Worm (Caenorhabditis elegans) whole organism, young adult: ENCODE results near the gene trap-4.

Source experiments
- B0336.3 ChIP-seq: fragments of 200-800 bp; sonication (Bioruptor generic); IDR thresholded peaks from 2 replicates; pipeline ENCODE4 v1.3.6; 2022; ENCODE audit warnings: missing genetic modification characterization, missing compliant biosample characterization
- C06A6.2 ChIP-seq: fragments of 200-800 bp; sonication (Bioruptor generic); conservative IDR thresholded peaks from 2 replicates; pipeline ENCODE4 v1.3.6; 2022; ENCODE audit warnings: missing genetic modification characterization, missing compliant biosample characterization
- F10E7.11 ChIP-seq: sonication (generic microtip); optimal IDR thresholded peaks from 2 replicates; lab custom pipeline; 2017; ENCODE audit warnings: mild to moderate bottlenecking, missing genetic modification characterization, moderate library complexity, missing compliant biosample characterization
- F22D6.2 ChIP-seq: sonication (generic microtip); optimal IDR thresholded peaks from 2 replicates; lab custom pipeline; 2016; ENCODE audit warnings: mild to moderate bottlenecking, missing genetic modification characterization, missing compliant biosample characterization
- F23B12.7 ChIP-seq: sonication (generic microtip); optimal IDR thresholded peaks from 2 replicates; lab custom pipeline; 2017; ENCODE audit warnings: missing genetic modification characterization, mild to moderate bottlenecking, missing compliant biosample characterization, antibody characterized with exemption, moderate library complexity; ENCODE audit not compliant: insufficient read depth
- F33H1.4 ChIP-seq: fragments of 200-800 bp; sonication (Bioruptor generic); IDR thresholded peaks from 2 replicates; pipeline ENCODE4 v1.3.6; 2022; ENCODE audit warnings: missing genetic modification reagents, missing genetic modification characterization, missing compliant biosample characterization
- F39B2.1 ChIP-seq: fragments of 200-800 bp; sonication (Bioruptor generic); IDR thresholded peaks from 2 replicates; pipeline ENCODE4 v1.3.6; 2022; ENCODE audit warnings: missing genetic modification reagents, missing genetic modification characterization, missing compliant biosample characterization
- F52B5.7 ChIP-seq: sonication (generic microtip); optimal IDR thresholded peaks from 2 replicates; lab custom pipeline; 2016; ENCODE audit warnings: mild to moderate bottlenecking, missing genetic modification characterization, missing compliant biosample characterization
- F55B11.4 ChIP-seq: sonication (generic microtip); optimal IDR thresholded peaks from 2 replicates; lab custom pipeline; 2016; ENCODE audit warnings: missing compliant biosample characterization, missing genetic modification characterization, borderline replicate concordance; ENCODE audit not compliant: insufficient read depth
- Y53G8AR.9 ChIP-seq: fragments of 200-800 bp; sonication (Bioruptor generic); conservative IDR thresholded peaks from 2 replicates; pipeline ENCODE4 v1.3.6; 2022; ENCODE audit warnings: missing genetic modification reagents, missing genetic modification characterization, missing compliant biosample characterization
- ZK185.1 ChIP-seq: sonication (generic microtip); optimal IDR thresholded peaks from 2 replicates; lab custom pipeline; 2016; ENCODE audit warnings: mild to moderate bottlenecking, missing genetic modification characterization, missing compliant biosample characterization; ENCODE audit not compliant: poor library complexity, severe bottlenecking
- aptf-3 ChIP-seq: fragments of 200-800 bp; sonication (Bioruptor generic); IDR thresholded peaks from 2 replicates; pipeline ENCODE4 v1.3.6; 2022; ENCODE audit warnings: missing genetic modification characterization, missing compliant biosample characterization
- bed-1 ChIP-seq: fragments of 200-800 bp; sonication (Bioruptor generic); IDR thresholded peaks from 2 replicates; pipeline ENCODE4 v1.3.6; 2022; ENCODE audit warnings: missing genetic modification reagents, missing genetic modification characterization, missing compliant biosample characterization
- bed-2 ChIP-seq: fragments of 200-800 bp; sonication (Bioruptor generic); IDR thresholded peaks from 2 replicates; pipeline ENCODE4 v1.3.6; 2022; ENCODE audit warnings: missing genetic modification reagents, missing genetic modification characterization, missing compliant biosample characterization
- ccch-3 ChIP-seq: fragments of 200-800 bp; sonication (Bioruptor generic); optimal IDR thresholded peaks from 2 replicates; lab custom pipeline; 2018; ENCODE audit warnings: mild to moderate bottlenecking, missing genetic modification characterization, missing compliant biosample characterization
- ceh-40 ChIP-seq: fragments of 200-800 bp; sonication (Bioruptor generic); IDR thresholded peaks from 2 replicates; pipeline ENCODE4 v1.3.6; 2022; ENCODE audit warnings: missing genetic modification characterization, missing compliant biosample characterization
- ceh-79 ChIP-seq: sonication (generic microtip); optimal IDR thresholded peaks from 2 replicates; lab custom pipeline; 2017; ENCODE audit warnings: mild to moderate bottlenecking, missing genetic modification characterization, missing compliant biosample characterization
- chd-7 ChIP-seq: sonication (generic microtip); optimal IDR thresholded peaks from 2 replicates; lab custom pipeline; 2016; ENCODE audit warnings: mild to moderate bottlenecking, missing genetic modification characterization, moderate library complexity, missing compliant biosample characterization
- dox-1 ChIP-seq: fragments of 200-800 bp; sonication (Bioruptor generic); IDR thresholded peaks from 2 replicates; pipeline ENCODE4 v1.3.6; 2022; ENCODE audit warnings: missing genetic modification reagents, missing genetic modification characterization, missing compliant biosample characterization
- egrh-3 ChIP-seq: fragments of 200-800 bp; sonication (Bioruptor generic); IDR thresholded peaks from 2 replicates; pipeline ENCODE4 v1.3.6; 2022; ENCODE audit warnings: missing genetic modification reagents, missing genetic modification characterization, missing compliant biosample characterization
- ekl-4 ChIP-seq: fragments of 200-800 bp; sonication (Bioruptor generic); IDR thresholded peaks from 2 replicates; pipeline ENCODE4 v1.3.6; 2022; ENCODE audit warnings: missing genetic modification reagents, missing genetic modification characterization, missing compliant biosample characterization
- ets-4 ChIP-seq: fragments of 200-800 bp; sonication (Bioruptor generic); optimal IDR thresholded peaks from 2 replicates; lab custom pipeline; 2018; ENCODE audit warnings: mild to moderate bottlenecking, missing genetic modification characterization, missing compliant biosample characterization
- let-526 ChIP-seq: fragments of 200-800 bp; sonication (Bioruptor generic); IDR thresholded peaks from 2 replicates; pipeline ENCODE4 v1.3.6; 2022; ENCODE audit warnings: missing genetic modification reagents, missing genetic modification characterization, missing compliant biosample characterization
- let-607 ChIP-seq, 2 experiments: fragments of 200-800 bp in 1 of 2; sonication (Bioruptor generic) in 1 of 2; sonication (generic microtip) in 1 of 2; optimal IDR thresholded peaks; 2 replicates each; lab custom pipeline; 2016 to 2018; ENCODE audit warnings: mild to moderate bottlenecking in 2 of 2, missing compliant biosample characterization in 2 of 2, missing genetic modification characterization in 2 of 2, moderate library complexity in 2 of 2, missing genotype in 1 of 2
- lin-35 ChIP-seq, 3 experiments: fragments of 150-350 bp in 2 of 3; sonication (generic microtip) in 1 of 3; optimal IDR thresholded peaks; 2 replicates each; lab custom pipeline; 2014 to 2018; ENCODE audit warnings: missing biosample characterization in 3 of 3, missing genetic modification characterization in 3 of 3, missing genetic modification reagents in 3 of 3
- lin-40 ChIP-seq: sonication (generic microtip); optimal IDR thresholded peaks from 2 replicates; lab custom pipeline; 2016; ENCODE audit warnings: missing genetic modification characterization, mild to moderate bottlenecking, missing compliant biosample characterization, missing genotype, missing genetic modification reagents
- mcd-1 ChIP-seq: fragments of 200-800 bp; sonication (Bioruptor generic); IDR thresholded peaks from 2 replicates; pipeline ENCODE4 v1.3.6; 2022; ENCODE audit warnings: missing genetic modification reagents, missing genetic modification characterization, missing compliant biosample characterization
- mes-4 ChIP-seq: sonication (generic microtip); optimal IDR thresholded peaks from 2 replicates; lab custom pipeline; 2016; ENCODE audit warnings: missing genotype, missing genetic modification characterization, missing compliant biosample characterization
- nfya-2 ChIP-seq: fragments of 200-800 bp; sonication (Bioruptor generic); IDR thresholded peaks from 2 replicates; pipeline ENCODE4 v1.3.6; 2022; ENCODE audit warnings: missing genetic modification reagents, missing genetic modification characterization, missing compliant biosample characterization
- nhr-27 ChIP-seq: fragments of 200-800 bp; sonication (Bioruptor generic); optimal IDR thresholded peaks from 2 replicates; lab custom pipeline; 2018; ENCODE audit warnings: mild to moderate bottlenecking, missing genetic modification characterization, moderate library complexity, missing compliant biosample characterization
- nhr-80 ChIP-seq: sonication (generic microtip); optimal IDR thresholded peaks from 2 replicates; lab custom pipeline; 2016; ENCODE audit warnings: missing genetic modification characterization, missing compliant biosample characterization
- pha-4 ChIP-seq: fragments of 150-350 bp; sonication (generic microtip); optimal IDR thresholded peaks from 2 replicates; lab custom pipeline; 2014; ENCODE audit warnings: missing biosample characterization, missing genetic modification reagents, missing genetic modification characterization
- rpc-1 ChIP-seq, 2 experiments: fragments of 150-350 bp in 1 of 2; sonication (generic microtip) in 1 of 2; optimal IDR thresholded peaks; 2 replicates each; lab custom pipeline; 2014 to 2018; ENCODE audit warnings: missing biosample characterization in 1 of 2, missing genetic modification characterization in 1 of 2, missing genetic modification reagents in 1 of 2, missing genotype in 1 of 2
- sea-2 ChIP-seq: fragments of 200-800 bp; sonication (Bioruptor generic); IDR thresholded peaks from 2 replicates; pipeline ENCODE4 v1.3.6; 2022; ENCODE audit warnings: missing genetic modification characterization, missing compliant biosample characterization
- snpc-3.4 ChIP-seq: sonication (generic microtip); optimal IDR thresholded peaks from 2 replicates; lab custom pipeline; 2017; ENCODE audit warnings: missing genetic modification characterization, mild to moderate bottlenecking, missing compliant biosample characterization, antibody characterized with exemption, moderate library complexity, missing genotype, missing genetic modification reagents
- tbx-9 ChIP-seq: sonication (generic microtip); optimal IDR thresholded peaks from 2 replicates; lab custom pipeline; 2016; ENCODE audit warnings: borderline replicate concordance, missing genetic modification characterization, inconsistent platforms, missing compliant biosample characterization
- unc-130 ChIP-seq: sonication (generic microtip); optimal IDR thresholded peaks from 2 replicates; lab custom pipeline; 2016; ENCODE audit warnings: missing genetic modification reagents, missing genetic modification characterization, missing compliant biosample characterization
- xnd-1 ChIP-seq: sonication (generic microtip); optimal IDR thresholded peaks from 2 replicates; lab custom pipeline; 2016; ENCODE audit warnings: missing genotype, missing genetic modification reagents, missing genetic modification characterization, missing compliant biosample characterization
- zfh-2 ChIP-seq: fragments of 200-800 bp; sonication (Bioruptor generic); conservative IDR thresholded peaks from 2 replicates; pipeline ENCODE4 v1.3.6; 2022; ENCODE audit warnings: missing genetic modification reagents, missing genetic modification characterization, missing compliant biosample characterization
- ztf-3 ChIP-seq: fragments of 200-800 bp; sonication (Bioruptor generic); optimal IDR thresholded peaks from 2 replicates; lab custom pipeline; 2018; ENCODE audit warnings: mild to moderate bottlenecking, missing genetic modification characterization, missing compliant biosample characterization
- ztf-6 ChIP-seq: fragments of 200-800 bp; sonication (Bioruptor generic); IDR thresholded peaks from 2 replicates; pipeline ENCODE4 v1.3.6; 2022; ENCODE audit warnings: missing genetic modification reagents, missing genetic modification characterization, missing compliant biosample characterization

Gene trap-4

DNA sequence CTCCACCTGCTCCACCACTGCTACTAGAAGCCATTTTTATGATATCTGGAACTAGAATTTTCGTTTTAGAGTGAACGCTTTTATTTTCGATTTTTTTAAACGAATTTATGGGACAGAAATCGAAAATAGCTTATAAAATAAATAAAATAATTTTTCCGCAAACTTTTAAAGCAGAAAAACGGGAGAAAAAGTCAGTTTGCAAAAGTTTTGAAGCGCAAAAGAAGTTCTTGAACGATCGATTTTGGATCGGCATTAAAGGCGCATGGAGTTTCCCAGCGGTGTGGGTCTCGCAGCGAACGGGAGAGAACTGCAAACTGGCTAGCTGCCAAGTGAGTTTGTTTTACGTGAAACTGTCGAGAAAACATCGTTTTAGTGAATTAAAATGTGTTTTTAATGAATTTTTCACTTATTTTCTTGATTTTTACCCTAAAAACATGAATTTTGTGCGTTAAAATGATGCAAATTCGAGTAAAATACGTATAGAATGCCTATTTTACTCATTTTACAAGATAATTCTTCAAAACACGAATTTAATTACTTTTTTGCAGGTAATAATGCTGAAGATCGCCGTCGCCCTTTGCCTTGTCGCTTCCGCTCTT, at the start of gene trap-4, which contains the start of gene ccf-1 (continued):
- TF ChIP-seq rpc-1 (optimal IDR thresholded peaks at IDR 0.05; lab: Kevin White, UChicago) (no peak), rpc-1 (tag; optimal IDR thresholded peaks at IDR 0.05; lab: Kevin White, UChicago) (no peak), aptf-3 (no peak), C06A6.2 (GFP tag; lab: Robert Waterston, UW) (no peak), Y53G8AR.9 (GFP tag; lab: Robert Waterston, UW) (0 out of 2 replicates have a peak, but pooled peaks have one; percentile 27), B0336.3 (GFP tag; lab: Robert Waterston, UW) (no peak), sea-2 (GFP tag; lab: Robert Waterston, UW) (no peak), ets-4 (GFP tag; lab: Kevin White, UChicago) (no peak), F22D6.2 (no peak), nhr-80 (tag; lab: Kevin White, UChicago) (peak; percentile 13), lin-35 (GFP tag; optimal IDR thresholded peaks at IDR 0.05; lab: Kevin White, UChicago) (peak in 1 of 3 experiments; percentile 28)

DNA sequence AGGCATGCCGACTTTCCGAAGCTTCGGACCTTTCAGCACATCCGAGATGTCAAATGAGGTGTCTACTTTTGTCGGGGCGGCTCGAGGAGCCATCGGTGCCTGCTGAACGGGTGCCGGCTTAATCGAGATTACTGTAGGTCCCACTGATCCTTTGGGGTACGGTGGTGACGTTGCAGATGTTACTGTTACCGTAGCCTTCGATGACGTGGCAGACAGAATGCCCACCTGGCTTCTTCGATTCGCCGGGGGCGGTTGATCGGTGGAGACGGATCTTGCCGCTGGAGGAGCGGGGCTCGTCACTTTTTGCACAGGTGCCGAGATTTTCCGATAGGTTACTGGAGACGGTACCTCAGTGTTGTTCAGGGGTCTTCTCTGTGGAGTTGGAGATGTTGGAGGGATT, 48.9 kb upstream of the trap-4 start:
- no peak for TF ChIP-seq snpc-3.4 (tag; lab: Kevin White, UChicago)
- TF ChIP-seq lin-40 (tag; lab: Kevin White, UChicago): no peak
- TF ChIP-seq nfya-2 (GFP tag; lab: Robert Waterston, UW): no peak
- TF ChIP-seq pha-4 (tag; lab: Kevin White, UChicago): no peak
- peak; percentile 9; the same call in 1 of the 2 replicates for TF ChIP-seq egrh-3
- no peak for TF ChIP-seq dox-1 (GFP tag; lab: Robert Waterston, UW)
- TF ChIP-seq nhr-27: no peak
- TF ChIP-seq F39B2.1 (GFP tag; lab: Robert Waterston, UW): no peak
- no peak for TF ChIP-seq mes-4 (tag; lab: Kevin White, UChicago)
- TF ChIP-seq ztf-6 (GFP tag; lab: Robert Waterston, UW): no peak
- no peak for TF ChIP-seq B0336.3 (GFP tag; lab: Robert Waterston, UW)
- no peak for TF ChIP-seq unc-130 (GFP tag; lab: Kevin White, UChicago)
- no peak for TF ChIP-seq ceh-40
- TF ChIP-seq zfh-2 (GFP tag; lab: Robert Waterston, UW): peak; percentile 54
- TF ChIP-seq aptf-3: 0 out of 2 replicates have a peak, but pooled peaks have one; percentile 19
- TF ChIP-seq bed-1 (GFP tag; lab: Robert Waterston, UW): 0 out of 2 replicates have a peak, but pooled peaks have one; percentile 79
- TF ChIP-seq xnd-1 (tag; lab: Kevin White, UChicago): no peak
- TF ChIP-seq ztf-3 (GFP tag; lab: Kevin White, UChicago): no peak
- TF ChIP-seq ccch-3: no peak
- TF ChIP-seq mcd-1: no peak

DNA sequence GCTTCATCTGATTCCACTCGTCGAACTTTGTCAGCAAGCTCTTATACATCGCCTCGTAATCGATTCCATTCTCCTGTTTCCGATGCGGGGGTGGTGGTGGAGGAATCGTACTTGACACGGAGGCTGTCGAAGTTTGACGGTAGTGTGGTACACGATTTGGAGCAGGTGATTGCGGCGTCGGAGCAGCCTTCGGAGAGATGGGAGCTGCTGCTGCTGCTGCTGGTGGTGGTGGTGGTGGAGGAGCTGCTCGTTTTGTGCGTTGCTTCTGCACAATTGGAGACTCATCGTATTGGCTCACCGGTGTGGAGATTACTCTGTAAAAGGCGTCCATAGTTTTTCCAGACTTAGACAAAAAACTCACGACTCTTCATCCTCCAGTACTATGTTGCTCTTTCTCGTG, 46.3 kb upstream of the trap-4 start:
- TF ChIP-seq F10E7.11 (tag; lab: Kevin White, UChicago) (no peak), zfh-2 (GFP tag; lab: Robert Waterston, UW) (peak; percentile 81), F33H1.4 (GFP tag; lab: Robert Waterston, UW) (no peak), egrh-3 (peak; percentile 66), tbx-9 (no peak), ekl-4 (GFP tag; lab: Robert Waterston, UW) (0 out of 2 replicates have a peak, but pooled peaks have one; percentile 25), let-607 (tag; optimal IDR thresholded peaks at IDR 0.05; lab: Kevin White, UChicago) (no peak), bed-2 (GFP tag; lab: Robert Waterston, UW) (no peak), ZK185.1 (no peak), F52B5.7 (tag; lab: Kevin White, UChicago) (no peak), ztf-3 (GFP tag; lab: Kevin White, UChicago) (no peak), chd-7 (tag; lab: Kevin White, UChicago) (no peak), let-526 (GFP tag; lab: Robert Waterston, UW) (no peak), B0336.3 (GFP tag; lab: Robert Waterston, UW) (no peak), ceh-79 (tag; lab: Kevin White, UChicago) (no peak), F55B11.4 (tag; lab: Kevin White, UChicago) (no peak), F23B12.7 (tag; lab: Kevin White, UChicago) (no peak), ceh-40 (no peak), Y53G8AR.9 (GFP tag; lab: Robert Waterston, UW) (no peak)
- TF ChIP-seq, all 124 proteins: peak for 3
